Fruit fly (Drosophila melanogaster) whole organism, pupa: Measurements from ENCODE around the gene lilli.

Experiments used
- CG10348 ChIP-seq: fragments of 200-800 bp; sonication (Bioruptor generic); IDR thresholded peaks from 2 replicates; pipeline ENCODE4 v1.3.6; 2022; ENCODE audit warnings: missing biosample characterization, missing genetic modification characterization
- CG12605 ChIP-seq: fragments of 200-800 bp; sonication (Bioruptor generic); IDR thresholded peaks from 2 replicates; pipeline ENCODE4 v1.3.6; 2022; ENCODE audit warnings: missing biosample characterization, missing genetic modification characterization
- CG13204 ChIP-seq: fragments of 200-800 bp; sonication (Bioruptor generic); optimal IDR thresholded peaks from 2 replicates; lab custom pipeline; 2018; ENCODE audit warnings: missing biosample characterization, mild to moderate bottlenecking, missing genetic modification characterization, moderate library complexity
- CG14655 ChIP-seq: fragments of 200-800 bp; sonication (Bioruptor generic); optimal IDR thresholded peaks from 3 replicates; lab custom pipeline; 2017; ENCODE audit warnings: mild to moderate bottlenecking, missing biosample characterization, missing genetic modification reagents, missing genetic modification characterization
- CG15710 ChIP-seq: fragments of 200-800 bp; sonication (Bioruptor generic); optimal IDR thresholded peaks from 2 replicates; lab custom pipeline; 2018; ENCODE audit warnings: missing biosample characterization, mild to moderate bottlenecking, missing genetic modification characterization, moderate library complexity
- CG17806 ChIP-seq: fragments of 200-800 bp; sonication (Bioruptor generic); optimal IDR thresholded peaks from 2 replicates; lab custom pipeline; 2018; ENCODE audit warnings: missing biosample characterization, mild to moderate bottlenecking, missing genetic modification characterization, moderate library complexity
- CG32121 ChIP-seq: fragments of 200-800 bp; sonication (Bioruptor generic); IDR thresholded peaks from 2 replicates; pipeline ENCODE4 v1.3.6; 2022; ENCODE audit warnings: missing biosample characterization, missing genetic modification characterization
- CG34367 ChIP-seq: fragments of 200-800 bp; sonication (Bioruptor generic); optimal IDR thresholded peaks from 2 replicates; lab custom pipeline; 2018; ENCODE audit warnings: missing biosample characterization, mild to moderate bottlenecking, missing genetic modification characterization
- CG4496 ChIP-seq: fragments of 200-800 bp; sonication (Bioruptor generic); IDR thresholded peaks from 3 replicates; pipeline ENCODE4 v1.3.6; 2022; ENCODE audit warnings: missing biosample characterization, missing genetic modification characterization
- CG8159 ChIP-seq: fragments of 200-800 bp; sonication (Bioruptor generic); optimal IDR thresholded peaks from 3 replicates; lab custom pipeline; 2018; ENCODE audit warnings: missing biosample characterization, mild to moderate bottlenecking, missing genetic modification characterization, moderate library complexity
- CG8301 ChIP-seq: fragments of 200-800 bp; sonication (Bioruptor generic); optimal IDR thresholded peaks from 2 replicates; lab custom pipeline; 2018; ENCODE audit warnings: missing biosample characterization, mild to moderate bottlenecking, missing genetic modification characterization
- CG9948 ChIP-seq: fragments of 200-800 bp; sonication (Bioruptor generic); optimal IDR thresholded peaks from 2 replicates; lab custom pipeline; 2018; ENCODE audit warnings: missing biosample characterization, mild to moderate bottlenecking, missing genetic modification characterization, moderate library complexity
- D1 ChIP-seq: fragments of 200-800 bp; sonication (Bioruptor generic); optimal IDR thresholded peaks from 2 replicates; lab custom pipeline; 2018; ENCODE audit warnings: missing biosample characterization, mild to moderate bottlenecking, missing genetic modification characterization, moderate library complexity
- EcR ChIP-seq: fragments of 200-800 bp; sonication (Bioruptor generic); optimal IDR thresholded peaks from 3 replicates; lab custom pipeline; 2019; ENCODE audit warnings: missing biosample characterization, missing genetic modification characterization, mild to moderate bottlenecking, moderate library complexity, missing genetic modification reagents
- Ets98B ChIP-seq: fragments of 200-800 bp; sonication (Bioruptor generic); IDR thresholded peaks from 2 replicates; pipeline ENCODE4 v1.3.6; 2022; ENCODE audit warnings: missing biosample characterization, missing genetic modification characterization
- Pif1A ChIP-seq: fragments of 200-800 bp; sonication (Bioruptor generic); optimal IDR thresholded peaks from 3 replicates; lab custom pipeline; 2016; ENCODE audit warnings: missing biosample characterization, missing genetic modification characterization
- Pif1B ChIP-seq: fragments of 200-800 bp; sonication (Bioruptor generic); optimal IDR thresholded peaks from 3 replicates; lab custom pipeline; 2016; ENCODE audit warnings: missing biosample characterization, missing genetic modification characterization
- Snoo ChIP-seq: fragments of 200-800 bp; sonication (Bioruptor generic); optimal IDR thresholded peaks from 3 replicates; lab custom pipeline; 2017; ENCODE audit warnings: missing biosample characterization, mild to moderate bottlenecking, missing genetic modification characterization, inconsistent platforms
- fd96Ca ChIP-seq: fragments of 200-800 bp; sonication (Bioruptor generic); IDR thresholded peaks from 3 replicates; pipeline ENCODE4 v1.3.6; 2022; ENCODE audit warnings: missing biosample characterization, missing genetic modification characterization
- gl ChIP-seq: fragments of 200-800 bp; sonication (Bioruptor generic); optimal IDR thresholded peaks from 2 replicates; lab custom pipeline; 2018; ENCODE audit warnings: missing biosample characterization, mild to moderate bottlenecking, missing genetic modification characterization
- rn ChIP-seq: fragments of 200-800 bp; sonication (Bioruptor generic); IDR thresholded peaks from 2 replicates; pipeline ENCODE4 v1.3.6; 2022; ENCODE audit warnings: missing biosample characterization, missing genetic modification characterization

Gene lilli

DNA sequence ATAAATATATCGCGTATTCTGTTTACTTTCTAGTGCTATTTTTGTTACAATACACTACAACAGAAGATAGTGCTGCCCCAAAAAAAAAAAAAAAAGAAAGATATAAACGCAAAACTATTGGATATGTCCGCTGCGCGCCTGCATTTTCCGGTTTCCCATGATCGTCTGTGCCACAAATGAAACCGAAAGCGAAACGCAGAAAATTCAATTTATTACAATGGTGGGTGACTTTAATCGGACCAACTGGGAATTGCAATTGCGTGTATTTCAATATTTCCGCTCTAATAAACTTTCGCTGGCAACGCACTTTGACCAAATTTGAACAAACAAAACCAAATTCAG, 23.1 kb upstream of the lilli start:
- no peak for TF ChIP-seq Ets98B (GFP tag; lab: Robert Waterston, UW)
- TF ChIP-seq D1 (tag; lab: Kevin White, UChicago): no peak
- TF ChIP-seq CG14655 (GFP tag; lab: Kevin White, UChicago): no peak
- no peak for TF ChIP-seq CG9948 (tag; lab: Kevin White, UChicago)
- TF ChIP-seq CG10348: no peak
- TF ChIP-seq gl (tag; lab: Kevin White, UChicago): no peak
- TF ChIP-seq Snoo (tag; lab: Kevin White, UChicago): no peak

DNA sequence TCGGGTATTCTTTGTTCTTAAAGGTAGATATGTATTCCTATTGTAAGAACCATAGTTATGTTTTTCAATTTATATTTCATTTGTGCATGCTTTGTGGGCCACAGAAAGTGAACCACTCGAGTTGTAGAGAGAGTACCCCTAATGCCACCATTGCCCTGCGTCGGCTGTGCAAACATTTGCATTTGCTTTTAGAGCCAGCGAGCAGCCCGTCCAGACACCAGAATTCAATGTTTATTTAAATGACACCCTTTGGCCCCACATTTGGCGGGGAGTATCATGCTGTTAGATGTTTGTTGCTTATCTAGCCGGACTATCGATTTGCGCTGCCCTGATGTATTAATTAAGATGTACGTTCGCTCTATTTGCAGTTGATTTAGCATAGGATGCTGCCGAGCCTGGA, 21.1 kb upstream of the lilli start:
- TF ChIP-seq Pif1B (no peak), CG32121 (GFP tag; lab: Robert Waterston, UW) (no peak), D1 (tag; lab: Kevin White, UChicago) (no peak), Snoo (tag; lab: Kevin White, UChicago) (no peak), CG12605 (GFP tag; lab: Robert Waterston, UW) (no peak), CG8159 (no peak), CG17806 (tag; lab: Kevin White, UChicago) (no peak), Pif1A (GFP tag; lab: Kevin White, UChicago) (no peak), CG4496 (no peak), EcR (GFP tag; lab: Kevin White, UChicago) (no peak), CG14655 (GFP tag; lab: Kevin White, UChicago) (no peak), fd96Ca (GFP tag; lab: Robert Waterston, UW) (no peak), rn (GFP tag; lab: Robert Waterston, UW) (no peak), Ets98B (GFP tag; lab: Robert Waterston, UW) (no peak), CG10348 (no peak)

dm6 chr2L:2865560-2866309, 20.0 kb upstream of the lilli start:
- no peak for TF ChIP-seq CG8301 (tag; lab: Kevin White, UChicago)
- no peak for TF ChIP-seq CG15710 (tag; lab: Kevin White, UChicago)
- no peak for TF ChIP-seq CG10348
- no peak for TF ChIP-seq Snoo (tag; lab: Kevin White, UChicago)
- TF ChIP-seq EcR (GFP tag; lab: Kevin White, UChicago): no peak
- no peak for TF ChIP-seq Pif1A (GFP tag; lab: Kevin White, UChicago)
- TF ChIP-seq CG34367 (tag; lab: Kevin White, UChicago): no peak
- no peak for TF ChIP-seq Pif1B
- TF ChIP-seq CG14655 (GFP tag; lab: Kevin White, UChicago): no peak
- no peak for TF ChIP-seq CG17806 (tag; lab: Kevin White, UChicago)
- no peak for TF ChIP-seq CG13204
- TF ChIP-seq rn (GFP tag; lab: Robert Waterston, UW): no peak
- TF ChIP-seq CG9948 (tag; lab: Kevin White, UChicago): no peak
- no peak for TF ChIP-seq CG12605 (GFP tag; lab: Robert Waterston, UW)
- no peak for TF ChIP-seq D1 (tag; lab: Kevin White, UChicago)
- no peak for TF ChIP-seq CG8159

dm6 chr2L:2869008-2869702, 16.6 kb upstream of the lilli start, which contains the start of gene CG8813:
Gene CG8813 (plus strand): TSS chr2L:2869652.
- TF ChIP-seq Ets98B (GFP tag; lab: Robert Waterston, UW) (no peak), CG4496 (no peak), fd96Ca (GFP tag; lab: Robert Waterston, UW) (no peak), CG14655 (GFP tag; lab: Kevin White, UChicago) (no peak), CG8301 (tag; lab: Kevin White, UChicago) (no peak), rn (GFP tag; lab: Robert Waterston, UW) (no peak), CG15710 (tag; lab: Kevin White, UChicago) (no peak), Pif1B (no peak), CG10348 (no peak)

DNA sequence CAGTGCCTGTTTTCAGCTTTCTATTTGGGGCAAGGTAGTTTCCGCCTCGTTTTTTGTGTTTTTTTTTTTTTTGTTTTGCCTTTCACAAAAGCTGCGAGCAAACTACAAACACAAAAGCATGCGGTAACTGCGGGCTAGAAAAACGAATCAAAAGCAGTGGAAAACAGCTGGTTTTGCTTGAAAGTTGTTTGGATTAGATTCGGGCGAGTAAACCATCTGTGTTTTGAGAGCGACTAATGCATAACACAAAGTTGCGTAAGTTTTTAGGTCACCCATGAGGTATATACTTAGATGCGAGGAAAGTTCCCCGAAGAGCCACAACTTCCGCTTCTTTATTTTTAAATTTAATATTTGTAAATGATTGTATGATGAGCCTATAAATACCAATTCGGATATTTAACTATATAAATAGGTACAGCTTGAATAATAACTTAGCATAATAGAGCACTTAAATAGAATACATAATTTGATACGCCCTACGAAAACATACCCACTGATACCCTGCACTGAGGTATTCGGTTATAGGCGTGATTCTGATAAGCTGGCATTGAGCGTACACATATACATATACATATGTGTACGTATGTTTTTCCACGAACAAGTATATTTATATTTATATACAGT, 13.3 kb upstream of the lilli start:
- no peak for TF ChIP-seq CG4496
- peak; percentile 32; the same call in 1 of the 2 replicates for TF ChIP-seq Ets98B (GFP tag; lab: Robert Waterston, UW)

DNA sequence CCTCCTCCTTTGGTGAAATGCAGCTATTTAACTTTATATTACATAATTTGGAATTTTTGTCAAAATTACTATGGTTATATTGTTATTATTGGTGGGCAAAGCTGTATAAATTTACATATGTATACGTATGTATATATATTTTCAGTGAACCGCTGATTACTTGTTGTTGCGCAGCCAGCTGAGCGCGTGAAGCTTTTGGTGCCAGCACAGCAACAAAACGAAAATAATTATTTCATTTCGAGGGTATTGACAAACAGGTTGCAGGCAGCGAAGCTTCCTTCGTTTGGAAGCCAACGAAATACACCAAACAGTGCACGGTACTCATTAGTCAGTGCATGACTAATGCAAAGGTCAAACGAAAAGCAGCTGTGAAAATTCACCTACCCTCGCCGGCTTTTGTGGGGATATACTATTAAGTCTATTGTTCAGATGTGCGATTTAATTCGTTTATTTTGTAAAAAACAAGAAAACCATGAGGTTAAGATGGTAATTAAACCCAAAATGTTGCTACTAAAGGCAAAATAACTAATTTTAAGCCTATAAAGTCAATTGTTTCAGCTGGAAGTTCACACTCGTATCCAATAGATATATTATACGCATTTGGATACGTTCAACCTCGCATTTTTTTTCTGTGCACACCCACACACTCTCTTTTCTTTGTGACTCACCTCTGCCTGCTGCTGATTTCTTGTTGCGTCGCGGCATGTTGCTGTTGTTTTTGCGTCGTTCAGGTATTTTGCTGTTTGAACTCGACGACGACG, 12.6 kb upstream of the lilli start:
- TF ChIP-seq CG17806 (tag; lab: Kevin White, UChicago) (no peak), CG12605 (GFP tag; lab: Robert Waterston, UW) (no peak), CG34367 (tag; lab: Kevin White, UChicago) (no peak), Ets98B (GFP tag; lab: Robert Waterston, UW) (peak; percentile 20; the same call in 1 of the 2 replicates), CG8301 (tag; lab: Kevin White, UChicago) (peak; percentile 0), CG13204 (no peak), CG15710 (tag; lab: Kevin White, UChicago) (peak; percentile 27), Pif1A (GFP tag; lab: Kevin White, UChicago) (peak; percentile 22), Snoo (tag; lab: Kevin White, UChicago) (peak; percentile 37), CG14655 (GFP tag; lab: Kevin White, UChicago) (no peak), rn (GFP tag; lab: Robert Waterston, UW) (no peak), CG9948 (tag; lab: Kevin White, UChicago) (peak; percentile 32), EcR (GFP tag; lab: Kevin White, UChicago) (peak; percentile 1), CG32121 (GFP tag; lab: Robert Waterston, UW) (0 out of 2 replicates have a peak, but pooled peaks have one; percentile 47), Pif1B (peak; percentile 1), fd96Ca (GFP tag; lab: Robert Waterston, UW) (peak; percentile 48; the same call in 1 of the 3 replicates), CG8159 (peak; percentile 42)
